Worm (Caenorhabditis elegans): ENCODE results near the gene ZK1251.3.

The ZK1251.3 gene

DNA sequence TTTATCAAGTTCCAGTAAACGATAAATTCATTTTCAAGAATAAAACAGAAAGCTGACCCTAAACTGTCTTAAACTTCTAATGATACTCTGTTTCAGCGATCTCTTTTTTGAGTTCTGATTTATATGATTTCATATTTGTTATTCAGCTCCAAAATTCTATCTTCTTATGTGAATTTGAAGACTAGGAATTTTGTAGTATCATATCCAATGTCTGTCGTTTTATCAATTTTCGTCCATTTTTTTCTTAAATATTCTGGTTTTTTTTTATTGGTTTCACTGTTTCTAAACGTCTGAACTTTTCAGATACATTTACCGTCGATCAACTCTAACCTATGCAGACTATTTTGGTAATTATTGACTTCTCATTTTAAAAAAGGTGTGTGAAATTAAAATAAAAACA, 41.5 kb downstream of the ZK1251.3 start, which contains the start of the genes nhr-138 and C28D4.18:
Gene nhr-138 (plus strand): TSS at position 304 of the 400 bp plus-strand sequence.
Gene C28D4.18 (plus strand): TSS at position 333 of the 400 bp plus-strand sequence.
- TF ChIP-seq ztf-11 (tag; optimal IDR thresholded peaks at IDR 0.05) (no peak), daf-12 (tag; optimal IDR thresholded peaks at IDR 0.05) (no peak), fkh-2 (tag; optimal IDR thresholded peaks at IDR 0.05) (no peak), elt-2 (tag; optimal IDR thresholded peaks at IDR 0.05) (no peak), ZK546.5 (tag; optimal IDR thresholded peaks at IDR 0.05) (no peak), eor-1 (tag; optimal IDR thresholded peaks at IDR 0.05) (no peak), sea-2 (GFP tag; optimal IDR thresholded peaks at IDR 0.05) (no peak), zag-1 (tag; optimal IDR thresholded peaks at IDR 0.05) (no peak), elt-3 (tag; optimal IDR thresholded peaks at IDR 0.05) (no peak), ceh-82 (tag; optimal IDR thresholded peaks at IDR 0.05) (no peak), nhr-25 (tag; optimal IDR thresholded peaks at IDR 0.05) (no peak), snpc-4 (tag; optimal IDR thresholded peaks at IDR 0.05) (no peak)

DNA sequence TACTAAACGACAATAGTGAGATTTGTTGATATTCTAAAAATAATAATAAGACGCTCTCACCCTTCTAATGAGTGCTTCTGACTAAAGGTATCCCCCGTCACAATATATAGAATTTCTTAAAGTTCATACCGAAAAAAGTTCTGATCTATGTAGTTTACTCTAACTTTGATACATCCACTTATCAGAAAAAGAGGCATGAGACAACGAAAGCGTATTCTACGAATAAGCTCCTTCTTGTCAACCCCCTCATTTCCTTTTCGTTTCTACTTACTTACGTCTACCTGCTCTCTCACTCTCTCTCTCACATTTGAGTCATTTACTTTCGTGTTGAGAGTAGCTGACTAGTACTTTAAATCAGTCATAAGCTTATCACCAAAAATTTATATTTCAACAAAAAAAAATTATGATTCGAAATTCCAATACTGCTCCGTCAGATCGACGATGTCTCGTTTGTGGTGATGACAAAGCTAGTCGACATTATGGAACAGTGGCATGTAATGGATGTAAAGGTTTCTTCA, 42.1 kb downstream of the ZK1251.3 start:
- TF ChIP-seq fos-1 (tag; optimal IDR thresholded peaks at IDR 0.05) (no peak), nhr-11 (tag; optimal IDR thresholded peaks at IDR 0.05) (peak; percentile 66)

DNA sequence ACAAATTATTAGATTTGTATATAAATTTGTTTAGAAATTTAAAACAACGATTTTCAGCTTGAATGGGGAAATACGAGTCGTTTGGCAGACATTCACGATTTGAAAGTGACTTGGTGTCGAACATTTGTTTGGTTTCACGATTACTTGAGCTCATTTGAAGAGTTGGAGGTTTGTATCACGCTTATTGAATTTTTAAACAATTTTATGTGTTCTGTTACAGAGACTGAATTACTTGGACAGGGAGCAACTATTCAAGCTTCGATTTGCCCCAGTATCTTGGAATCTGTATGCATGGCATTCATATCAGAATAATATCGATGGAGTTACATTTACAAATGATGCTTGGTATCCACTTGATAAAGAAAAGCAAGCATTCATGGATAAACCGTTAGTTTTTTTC, 43.8 kb downstream of the ZK1251.3 start:
- no peak for TF ChIP-seq ceh-9 (tag; optimal IDR thresholded peaks at IDR 0.05)
- no peak for TF ChIP-seq skn-1 (tag; optimal IDR thresholded peaks at IDR 0.05)
- no peak for TF ChIP-seq ceh-16 (tag; optimal IDR thresholded peaks at IDR 0.05)

DNA sequence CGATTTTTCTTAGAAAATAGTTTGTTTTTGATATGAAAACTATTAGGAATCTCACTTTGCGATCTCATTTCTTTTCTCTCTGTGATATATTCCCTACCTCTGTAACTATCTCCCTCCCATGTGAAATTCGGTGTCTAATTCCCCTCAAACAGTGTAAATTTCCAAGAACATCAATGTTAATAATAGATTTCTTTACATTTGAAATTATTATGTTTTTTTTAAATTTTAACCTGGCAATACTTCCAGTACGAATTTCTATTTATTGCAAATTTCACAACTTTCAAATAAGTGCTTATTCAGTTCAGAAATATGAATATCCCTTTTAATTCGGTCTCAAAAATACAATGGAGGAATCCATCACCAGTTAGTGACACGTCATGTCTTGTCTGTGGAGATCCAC, 44.9 kb downstream of the ZK1251.3 start, which contains the start of gene nhr-100:
Gene nhr-100 (plus strand): TSS at position 301 of the 400 bp plus-strand sequence.
- TF ChIP-seq zag-1 (tag; optimal IDR thresholded peaks at IDR 0.05), result no peak
- no peak for TF ChIP-seq ztf-11 (tag; optimal IDR thresholded peaks at IDR 0.05)
- TF ChIP-seq nfya-1 (tag; optimal IDR thresholded peaks at IDR 0.05; ENCODE audit: insufficient read depth), result no peak
- no peak for TF ChIP-seq sea-2 (GFP tag; optimal IDR thresholded peaks at IDR 0.05)
- TF ChIP-seq nhr-12 (tag; optimal IDR thresholded peaks at IDR 0.05), result no peak
- TF ChIP-seq mml-1 (tag; optimal IDR thresholded peaks at IDR 0.05), result no peak
- no peak for TF ChIP-seq ztf-4 (tag; optimal IDR thresholded peaks at IDR 0.05)
- TF ChIP-seq unc-39 (tag; optimal IDR thresholded peaks at IDR 0.05), result no peak
- no peak for TF ChIP-seq nhr-67 (tag; optimal IDR thresholded peaks at IDR 0.05)
- TF ChIP-seq pqm-1 (tag; optimal IDR thresholded peaks at IDR 0.05), result no peak
- TF ChIP-seq fkh-10 (GFP tag; optimal IDR thresholded peaks at IDR 0.05), result no peak
- no peak for TF ChIP-seq aly-2 (tag; optimal IDR thresholded peaks at IDR 0.05)
- no peak for TF ChIP-seq unc-62 (GFP tag; optimal IDR thresholded peaks at IDR 0.05)
- no peak for TF ChIP-seq ceh-82 (tag; optimal IDR thresholded peaks at IDR 0.05)
- TF ChIP-seq fkh-2 (tag; optimal IDR thresholded peaks at IDR 0.05), result no peak
- TF ChIP-seq ZK546.5 (tag; optimal IDR thresholded peaks at IDR 0.05), result no peak
- no peak for TF ChIP-seq hmg-11 (tag; optimal IDR thresholded peaks at IDR 0.05)

DNA sequence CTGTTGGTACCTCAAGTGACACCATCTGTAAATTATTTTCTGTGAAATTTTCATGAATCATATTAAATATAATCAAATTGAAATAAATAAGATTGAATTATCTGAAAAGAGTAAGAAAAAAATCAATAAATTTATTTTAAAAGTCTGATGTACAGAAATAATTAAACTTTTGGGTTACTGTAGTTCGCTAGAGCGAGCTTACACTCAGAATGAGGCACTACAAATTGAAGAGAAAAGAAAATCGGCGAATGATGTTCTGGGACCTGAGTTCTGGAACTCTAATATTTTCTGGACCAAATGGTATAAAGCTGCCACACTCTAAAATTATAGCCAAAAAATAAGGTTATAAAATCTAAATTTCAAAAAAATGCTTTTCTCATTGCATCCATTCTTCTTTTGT, 50.4 kb downstream of the ZK1251.3 start:
- TF ChIP-seq ZK546.5 (tag; optimal IDR thresholded peaks at IDR 0.05), result no peak
- TF ChIP-seq zag-1 (tag; optimal IDR thresholded peaks at IDR 0.05), result no peak
- TF ChIP-seq nhr-67 (tag; optimal IDR thresholded peaks at IDR 0.05), result no peak
- TF ChIP-seq egl-27 (tag; optimal IDR thresholded peaks at IDR 0.05), result no peak
- TF ChIP-seq nhr-25 (tag; optimal IDR thresholded peaks at IDR 0.05), result no peak
- no peak for TF ChIP-seq nhr-237 (tag; optimal IDR thresholded peaks at IDR 0.05)
- no peak for TF ChIP-seq pha-4 (tag; optimal IDR thresholded peaks at IDR 0.05)

Measured in whole organism, L3 larva.